Worm (Caenorhabditis elegans) whole organism, L4 larva: ENCODE data around the gene wdr-20.

ENCODE experiments used
- F49E8.2 ChIP-seq: sonication (generic microtip); optimal IDR thresholded peaks from 2 replicates; lab custom pipeline; 2016; ENCODE audit warnings: missing compliant biosample characterization, mild to moderate bottlenecking, missing genetic modification characterization, borderline replicate concordance
- aly-2 ChIP-seq: sonication (generic microtip); optimal IDR thresholded peaks from 2 replicates; lab custom pipeline; 2018; ENCODE audit warnings: missing biosample characterization, missing genetic modification characterization
- ama-1 ChIP-seq: fragments of 150-350 bp; optimal IDR thresholded peaks from 2 replicates; lab custom pipeline; 2014; ENCODE audit warnings: inconsistent platforms, mixed read lengths
- daf-12 ChIP-seq: fragments of 150-350 bp; optimal IDR thresholded peaks from 2 replicates; lab custom pipeline; 2014; ENCODE audit warnings: missing biosample characterization, missing genetic modification reagents, missing genetic modification characterization
- lin-15B ChIP-seq: fragments of 150-350 bp; sonication (generic microtip); optimal IDR thresholded peaks from 3 replicates; lab custom pipeline; 2014; ENCODE audit warnings: missing biosample characterization, missing genetic modification characterization
- lin-39 ChIP-seq: fragments of 150-350 bp; optimal IDR thresholded peaks from 2 replicates; lab custom pipeline; 2014; ENCODE audit warnings: missing biosample characterization, missing genetic modification reagents, missing genetic modification characterization
- madf-5 ChIP-seq, 2 experiments: fragments of 200-800 bp; sonication (Bioruptor generic); IDR thresholded peaks; 2 replicates each; pipeline ENCODE4 v1.3.6; 2022; ENCODE audit warnings: missing compliant biosample characterization in 2 of 2, missing genetic modification characterization in 2 of 2
- nhr-11 ChIP-seq: fragments of 150-350 bp; optimal IDR thresholded peaks from 2 replicates; lab custom pipeline; 2014; ENCODE audit warnings: missing biosample characterization, missing genetic modification characterization
- pqm-1 ChIP-seq: sonication (generic microtip); optimal IDR thresholded peaks from 2 replicates; lab custom pipeline; 2017; ENCODE audit warnings: missing biosample characterization, missing genetic modification characterization
- sdz-12 ChIP-seq: fragments of 200-800 bp; sonication (Bioruptor generic); optimal IDR thresholded peaks from 2 replicates; lab custom pipeline; 2018; ENCODE audit warnings: mild to moderate bottlenecking, missing genetic modification characterization, missing compliant biosample characterization
- snpc-4 ChIP-seq: fragments of 150-350 bp; optimal IDR thresholded peaks from 2 replicates; lab custom pipeline; 2014; ENCODE audit warnings: missing biosample characterization, missing genetic modification characterization
- tag-97 ChIP-seq: fragments of 200-800 bp; sonication (Bioruptor generic); IDR thresholded peaks from 2 replicates; pipeline ENCODE4 v1.3.6; 2022; ENCODE audit warnings: missing genetic modification characterization, missing compliant biosample characterization
- unc-130 ChIP-seq: sonication (generic microtip); optimal IDR thresholded peaks from 2 replicates; lab custom pipeline; 2016; ENCODE audit warnings: missing genetic modification reagents, missing genetic modification characterization, missing compliant biosample characterization
- unc-39 ChIP-seq: sonication (generic microtip); optimal IDR thresholded peaks from 2 replicates; lab custom pipeline; 2017; ENCODE audit warnings: missing biosample characterization, missing genetic modification characterization

ce11 chrV:10112187-10112586 is 21.8 kb downstream of the wdr-20 start, which contains the start of gene C08B6.3:
- no peak for TF ChIP-seq unc-130
- no peak for TF ChIP-seq daf-12 (tag; lab: Kevin White, UChicago)
- no peak for TF ChIP-seq aly-2
- no peak for TF ChIP-seq snpc-4 (tag; lab: Kevin White, UChicago)
- TF ChIP-seq lin-15B (tag; lab: Kevin White, UChicago): no peak
- no peak for TF ChIP-seq lin-39
- no peak for TF ChIP-seq madf-5 (GFP tag; IDR thresholded peaks at IDR 0.05; lab: Robert Waterston, UW)
- no peak for TF ChIP-seq ama-1
- no peak for TF ChIP-seq pqm-1 (tag; lab: Kevin White, UChicago)
- no peak for TF ChIP-seq nhr-11 (tag; lab: Kevin White, UChicago)
- no peak for TF ChIP-seq F49E8.2
- no peak for TF ChIP-seq sdz-12
- TF ChIP-seq tag-97 (GFP tag; lab: Robert Waterston, UW): no peak
- no peak for TF ChIP-seq unc-39 (tag; lab: Kevin White, UChicago)
